Worm (Caenorhabditis elegans): ENCODE data around the gene cln-3.3.

- TF ChIP-seq lin-13 (GFP tag; optimal IDR thresholded peaks at IDR 0.05) (no peak), mep-1 (tag; optimal IDR thresholded peaks at IDR 0.05) (no peak), ztf-11 (tag; optimal IDR thresholded peaks at IDR 0.05) (no peak), rnt-1 (tag; optimal IDR thresholded peaks at IDR 0.05) (no peak)
These were observed 39.8 kb upstream of the cln-3.3 start, which contains the start of gene asp-13 for ce11 chrV:8643093-8643492.

Measured in whole organism, L1 larva.